Fruit fly (Drosophila melanogaster) whole organism, prepupa: ENCODE measurements around the gene CG9328.

Source experiments
- Blimp-1 ChIP-seq: fragments of 200-800 bp; sonication (Bioruptor generic); optimal IDR thresholded peaks from 3 replicates; lab custom pipeline; 2017; ENCODE audit warnings: missing biosample characterization, missing genetic modification characterization, mild to moderate bottlenecking, moderate library complexity, missing genetic modification reagents
- CG10631 ChIP-seq: fragments of 200-800 bp; sonication (Bioruptor generic); optimal IDR thresholded peaks from 2 replicates; lab custom pipeline; 2016; ENCODE audit warnings: missing biosample characterization, missing genetic modification characterization
- CG10669 ChIP-seq: fragments of 200-800 bp; sonication (Bioruptor generic); optimal IDR thresholded peaks from 3 replicates; lab custom pipeline; 2018; ENCODE audit warnings: missing biosample characterization, mild to moderate bottlenecking, missing genetic modification characterization, moderate library complexity
- CG11294 ChIP-seq: fragments of 200-800 bp; sonication (Bioruptor generic); IDR thresholded peaks from 2 replicates; pipeline ENCODE4 v1.3.6; 2022; ENCODE audit warnings: missing biosample characterization, missing genetic modification characterization
- CG11762 ChIP-seq: fragments of 200-800 bp; sonication (Bioruptor generic); optimal IDR thresholded peaks from 3 replicates; lab custom pipeline; 2016; ENCODE audit warnings: missing biosample characterization, missing genetic modification characterization; ENCODE audit not compliant: insufficient read depth
- CG11902 ChIP-seq: fragments of 200-800 bp; sonication (Bioruptor generic); optimal IDR thresholded peaks from 3 replicates; lab custom pipeline; 2016; ENCODE audit warnings: missing biosample characterization, missing genetic modification characterization
- CG15336 ChIP-seq: fragments of 200-800 bp; sonication (Bioruptor generic); IDR thresholded peaks from 2 replicates; pipeline ENCODE4 v1.3.6; 2022; ENCODE audit warnings: missing biosample characterization, missing genetic modification characterization
- CG1621 ChIP-seq: fragments of 200-800 bp; sonication (Bioruptor generic); optimal IDR thresholded peaks from 3 replicates; lab custom pipeline; 2018; ENCODE audit warnings: missing biosample characterization, mild to moderate bottlenecking, missing genetic modification characterization
- CG16779 ChIP-seq: fragments of 200-800 bp; sonication (Bioruptor generic); optimal IDR thresholded peaks from 3 replicates; lab custom pipeline; 2017; ENCODE audit warnings: missing biosample characterization, mild to moderate bottlenecking, missing genetic modification characterization
- CG3032 ChIP-seq: fragments of 200-800 bp; optimal IDR thresholded peaks from 2 replicates; lab custom pipeline; 2019; ENCODE audit warnings: missing biosample characterization, mild to moderate bottlenecking, missing genetic modification characterization, moderate library complexity
- CG31627 ChIP-seq: fragments of 200-800 bp; sonication (Bioruptor generic); optimal IDR thresholded peaks from 3 replicates; lab custom pipeline; 2016; ENCODE audit warnings: missing biosample characterization, missing genetic modification characterization
- CG32006 ChIP-seq: fragments of 200-800 bp; sonication (Bioruptor generic); optimal IDR thresholded peaks from 3 replicates; lab custom pipeline; 2017; ENCODE audit warnings: missing biosample characterization, mild to moderate bottlenecking, missing genetic modification characterization
- CG34406 ChIP-seq: fragments of 200-800 bp; sonication (Bioruptor generic); optimal IDR thresholded peaks from 3 replicates; lab custom pipeline; 2016; ENCODE audit warnings: missing biosample characterization, missing genetic modification characterization
- CG3919 ChIP-seq: fragments of 200-800 bp; sonication (Bioruptor generic); optimal IDR thresholded peaks from 3 replicates; lab custom pipeline; 2016; ENCODE audit warnings: missing biosample characterization, missing genetic modification characterization
- CG4318 ChIP-seq: fragments of 200-800 bp; sonication (Bioruptor generic); optimal IDR thresholded peaks from 3 replicates; lab custom pipeline; 2017; ENCODE audit warnings: missing biosample characterization, mild to moderate bottlenecking, missing genetic modification characterization
- CG6163 ChIP-seq: fragments of 200-800 bp; sonication (Bioruptor generic); IDR thresholded peaks from 3 replicates; pipeline ENCODE4 v1.3.6; 2022; ENCODE audit warnings: missing biosample characterization, missing genetic modification characterization
- CG6276 ChIP-seq: fragments of 200-800 bp; sonication (Bioruptor generic); optimal IDR thresholded peaks from 2 replicates; lab custom pipeline; 2017; ENCODE audit warnings: missing biosample characterization, mild to moderate bottlenecking, missing genetic modification characterization
- CG6792 ChIP-seq: fragments of 200-800 bp; sonication (Bioruptor generic); optimal IDR thresholded peaks from 3 replicates; lab custom pipeline; 2016; ENCODE audit warnings: missing biosample characterization, missing genetic modification characterization
- CG6854 ChIP-seq: fragments of 200-800 bp; sonication (Bioruptor generic); optimal IDR thresholded peaks from 2 replicates; lab custom pipeline; 2017; ENCODE audit warnings: missing biosample characterization, mild to moderate bottlenecking, missing genetic modification characterization
- CG7368 ChIP-seq: fragments of 200-800 bp; sonication (Bioruptor generic); optimal IDR thresholded peaks from 3 replicates; lab custom pipeline; 2016; ENCODE audit warnings: missing biosample characterization, missing genetic modification characterization
- CG8119 ChIP-seq: fragments of 200-800 bp; sonication (Bioruptor generic); IDR thresholded peaks from 3 replicates; pipeline ENCODE4 v1.3.6; 2022; ENCODE audit warnings: missing biosample characterization, missing genetic modification characterization
- CG8319 ChIP-seq: fragments of 200-800 bp; sonication (Bioruptor generic); optimal IDR thresholded peaks from 3 replicates; lab custom pipeline; 2016; ENCODE audit warnings: missing biosample characterization, missing genetic modification characterization
- CG8632 ChIP-seq: fragments of 200-800 bp; sonication (Bioruptor generic); optimal IDR thresholded peaks from 3 replicates; lab custom pipeline; 2016; ENCODE audit warnings: missing biosample characterization, missing genetic modification characterization
- CG9139 ChIP-seq: fragments of 200-800 bp; sonication (Bioruptor generic); optimal IDR thresholded peaks from 3 replicates; lab custom pipeline; 2017; ENCODE audit warnings: missing biosample characterization, mild to moderate bottlenecking, missing genetic modification characterization
- Eip75B ChIP-seq: fragments of 200-800 bp; sonication (Bioruptor generic); optimal IDR thresholded peaks from 3 replicates; lab custom pipeline; 2016; ENCODE audit warnings: missing biosample characterization, missing genetic modification characterization
- Eip78C ChIP-seq: fragments of 200-800 bp; sonication (Bioruptor generic); peaks from one replicate; lab custom pipeline; 2016; ENCODE audit warnings: missing biosample characterization, missing genetic modification characterization
- Eip93F ChIP-seq: fragments of 200-800 bp; sonication (Bioruptor generic); optimal IDR thresholded peaks from 2 replicates; lab custom pipeline; 2016; ENCODE audit warnings: missing biosample characterization, mild to moderate bottlenecking, missing genetic modification characterization
- Ets21C ChIP-seq: fragments of 200-800 bp; sonication (Bioruptor generic); optimal IDR thresholded peaks from 3 replicates; lab custom pipeline; 2016; ENCODE audit warnings: missing biosample characterization, missing genetic modification characterization
- Ets96B ChIP-seq: fragments of 200-800 bp; optimal IDR thresholded peaks from 2 replicates; lab custom pipeline; 2019; ENCODE audit warnings: missing biosample characterization, mild to moderate bottlenecking, missing genetic modification characterization, moderate library complexity
- Hr4 ChIP-seq: fragments of 200-800 bp; sonication (Bioruptor generic); optimal IDR thresholded peaks from 3 replicates; lab custom pipeline; 2016; ENCODE audit warnings: missing biosample characterization, missing genetic modification characterization
- Lpt ChIP-seq: fragments of 200-800 bp; sonication (Bioruptor generic); optimal IDR thresholded peaks from 3 replicates; lab custom pipeline; 2016; ENCODE audit warnings: missing biosample characterization, missing genetic modification characterization
- Met ChIP-seq: fragments of 200-800 bp; sonication (Bioruptor generic); optimal IDR thresholded peaks from 3 replicates; lab custom pipeline; 2016; ENCODE audit warnings: missing biosample characterization, missing genetic modification characterization
- OdsH ChIP-seq: fragments of 200-800 bp; sonication (Bioruptor generic); optimal IDR thresholded peaks from 3 replicates; lab custom pipeline; 2016; ENCODE audit warnings: missing biosample characterization, missing genetic modification characterization
- Smox ChIP-seq: fragments of 200-800 bp; sonication (Bioruptor generic); optimal IDR thresholded peaks from 3 replicates; lab custom pipeline; 2016; ENCODE audit warnings: missing biosample characterization, missing genetic modification characterization
- Sox14 ChIP-seq: fragments of 200-800 bp; sonication (Bioruptor generic); optimal IDR thresholded peaks from 3 replicates; lab custom pipeline; 2016; ENCODE audit warnings: missing biosample characterization, missing genetic modification characterization
- acj6 ChIP-seq: fragments of 200-800 bp; sonication (Bioruptor generic); optimal IDR thresholded peaks from 3 replicates; lab custom pipeline; 2016; ENCODE audit warnings: missing biosample characterization, missing genetic modification characterization
- cyc ChIP-seq: fragments of 200-800 bp; sonication (Bioruptor generic); optimal IDR thresholded peaks from 3 replicates; lab custom pipeline; 2016; ENCODE audit warnings: missing biosample characterization, missing genetic modification characterization
- dac ChIP-seq: fragments of 200-800 bp; sonication (Bioruptor generic); optimal IDR thresholded peaks from 2 replicates; lab custom pipeline; 2017; ENCODE audit warnings: missing biosample characterization, mild to moderate bottlenecking, missing genetic modification characterization
- dsx ChIP-seq: fragments of 200-800 bp; optimal IDR thresholded peaks from 3 replicates; lab custom pipeline; 2019; ENCODE audit warnings: missing biosample characterization, mild to moderate bottlenecking, missing genetic modification characterization, moderate library complexity; ENCODE audit not compliant: poor library complexity, severe bottlenecking
- esn ChIP-seq: fragments of 200-800 bp; sonication (Bioruptor generic); optimal IDR thresholded peaks from 2 replicates; lab custom pipeline; 2016; ENCODE audit warnings: missing biosample characterization, mild to moderate bottlenecking, missing genetic modification characterization, moderate library complexity
- fd59A ChIP-seq: fragments of 200-800 bp; sonication (Bioruptor generic); optimal IDR thresholded peaks from 2 replicates; lab custom pipeline; 2017; ENCODE audit warnings: missing biosample characterization, mild to moderate bottlenecking, missing genetic modification characterization, missing genetic modification reagents
- fd85E ChIP-seq: fragments of 200-800 bp; sonication (Bioruptor generic); optimal IDR thresholded peaks from 3 replicates; lab custom pipeline; 2016; ENCODE audit warnings: missing biosample characterization, missing genetic modification characterization
- fkh ChIP-seq: fragments of 200-800 bp; sonication (Bioruptor generic); optimal IDR thresholded peaks from 3 replicates; lab custom pipeline; 2017; ENCODE audit warnings: missing biosample characterization, mild to moderate bottlenecking, missing genetic modification characterization, moderate library complexity
- net ChIP-seq: fragments of 200-800 bp; sonication (Bioruptor generic); optimal IDR thresholded peaks from 3 replicates; lab custom pipeline; 2016; ENCODE audit warnings: missing biosample characterization, missing genetic modification characterization
- pdm3 ChIP-seq: fragments of 200-800 bp; sonication (Bioruptor generic); optimal IDR thresholded peaks from 3 replicates; lab custom pipeline; 2016; ENCODE audit warnings: missing biosample characterization, missing genetic modification characterization
- salr ChIP-seq, 2 experiments: fragments of 200-800 bp; sonication (Bioruptor generic); optimal IDR thresholded peaks; 3 replicates each; lab custom pipeline; 2016 to 2018; ENCODE audit warnings: missing biosample characterization in 2 of 2, missing genetic modification characterization in 2 of 2, mild to moderate bottlenecking in 1 of 2
- spab ChIP-seq: fragments of 200-800 bp; sonication (Bioruptor generic); optimal IDR thresholded peaks from 2 replicates; lab custom pipeline; 2017; ENCODE audit warnings: missing biosample characterization, mild to moderate bottlenecking, missing genetic modification characterization, missing genetic modification reagents
- ss ChIP-seq, 2 experiments: fragments of 200-800 bp; sonication (Bioruptor generic); optimal IDR thresholded peaks; 2 replicates in 1 of 2; 3 replicates in 1 of 2; lab custom pipeline; 2017 to 2018; ENCODE audit warnings: mild to moderate bottlenecking in 2 of 2, missing biosample characterization in 2 of 2, missing genetic modification characterization in 2 of 2, moderate library complexity in 1 of 2
- svp ChIP-seq: fragments of 200-800 bp; sonication (Bioruptor generic); peaks from one replicate; lab custom pipeline; 2016; ENCODE audit warnings: missing biosample characterization, missing genetic modification characterization
- vri ChIP-seq: fragments of 200-800 bp; sonication (Bioruptor generic); optimal IDR thresholded peaks from 3 replicates; lab custom pipeline; 2016; ENCODE audit warnings: missing biosample characterization, mild to moderate bottlenecking, missing genetic modification characterization

CG9328 gene

dm6 chr2L:20805624-20806339 lies 8.3 kb downstream of the CG9328 start:
- peak; percentile 62 for TF ChIP-seq CG31627
- peak; percentile 76 for TF ChIP-seq CG8119
- TF ChIP-seq dsx (GFP tag; lab: Kevin White, UChicago), result peak; percentile 51
- peak; percentile 73 for TF ChIP-seq OdsH (GFP tag; lab: Kevin White, UChicago)
- TF ChIP-seq CG1621 (tag; lab: Kevin White, UChicago), result peak; percentile 31
- TF ChIP-seq dac (GFP tag; lab: Kevin White, UChicago), result peak; percentile 40
- TF ChIP-seq pdm3 (GFP tag; lab: Kevin White, UChicago), result peak; percentile 68
- TF ChIP-seq CG6854 (GFP tag; lab: Kevin White, UChicago), result no peak
- peak; percentile 49 for TF ChIP-seq CG8632
- TF ChIP-seq salr (GFP tag; optimal IDR thresholded peaks at IDR 0.05; lab: Kevin White, UChicago), result peak; percentile 11 to 38
- peak; percentile 78 for TF ChIP-seq CG32006 (GFP tag; lab: Kevin White, UChicago)
- TF ChIP-seq CG8319 (GFP tag; lab: Kevin White, UChicago), result peak; percentile 63
- TF ChIP-seq Smox (GFP tag; lab: Kevin White, UChicago), result peak; percentile 73
- TF ChIP-seq CG16779, result peak; percentile 49
- TF ChIP-seq CG6163 (GFP tag; lab: Robert Waterston, UW), result peak; percentile 76
- TF ChIP-seq CG6792 (GFP tag; lab: Kevin White, UChicago), result peak; percentile 67
- TF ChIP-seq CG7368 (GFP tag; lab: Kevin White, UChicago), result no peak
- peak; percentile 62 for TF ChIP-seq cyc (GFP tag; lab: Kevin White, UChicago)
- peak; percentile 52 for TF ChIP-seq Eip93F (GFP tag; lab: Kevin White, UChicago)
- peak; percentile 72 for TF ChIP-seq Met (GFP tag; lab: Kevin White, UChicago)
- TF ChIP-seq CG10669, result peak; percentile 62
- TF ChIP-seq CG11762 (GFP tag; lab: Kevin White, UChicago), result peak; percentile 4
- peak; percentile 15 for TF ChIP-seq Ets21C
- TF ChIP-seq ss (GFP tag; optimal IDR thresholded peaks at IDR 0.05; lab: Kevin White, UChicago), result peak; percentile 17 to 56
- TF ChIP-seq Sox14, result peak; percentile 65
- peak; percentile 16 for TF ChIP-seq fd59A (GFP tag; lab: Kevin White, UChicago)
- TF ChIP-seq fkh (GFP tag; lab: Kevin White, UChicago), result peak; percentile 60
- TF ChIP-seq Eip75B (GFP tag; lab: Kevin White, UChicago), result peak; percentile 63
- TF ChIP-seq spab (GFP tag; lab: Kevin White, UChicago), result peak; percentile 26
- TF ChIP-seq acj6 (GFP tag; lab: Kevin White, UChicago), result peak; percentile 78
- TF ChIP-seq svp (GFP tag; lab: Kevin White, UChicago), result peak; percentile 91
- TF ChIP-seq CG3032 (tag; lab: Kevin White, UChicago), result peak; percentile 44
- peak; percentile 60 for TF ChIP-seq CG11902
- TF ChIP-seq vri (GFP tag; lab: Kevin White, UChicago), result peak; percentile 82
- 0 out of 2 replicates have a peak, but pooled peaks have one; percentile 38 for TF ChIP-seq CG11294 (GFP tag; lab: Robert Waterston, UW)
- TF ChIP-seq CG34406 (GFP tag; lab: Kevin White, UChicago), result peak; percentile 68
- TF ChIP-seq CG3919 (GFP tag; lab: Kevin White, UChicago), result peak; percentile 73
- TF ChIP-seq esn (GFP tag; lab: Kevin White, UChicago), result peak; percentile 81
- TF ChIP-seq fd85E, result no peak
- TF ChIP-seq Hr4, result peak; percentile 72
- peak; percentile 34 for TF ChIP-seq Blimp-1 (GFP tag; lab: Kevin White, UChicago)
- peak; percentile 49 for TF ChIP-seq Lpt (GFP tag; lab: Kevin White, UChicago)
- TF ChIP-seq CG10631 (GFP tag; lab: Kevin White, UChicago), result peak; percentile 69
- TF ChIP-seq CG9139 (GFP tag; lab: Kevin White, UChicago), result peak; percentile 12
- TF ChIP-seq CG6276 (GFP tag; lab: Kevin White, UChicago), result peak; percentile 65
- peak; percentile 88 for TF ChIP-seq Eip78C (GFP tag; lab: Kevin White, UChicago)
- TF ChIP-seq net (GFP tag; lab: Kevin White, UChicago), result peak; percentile 79
- peak; percentile 84 for TF ChIP-seq CG15336 (GFP tag; lab: Robert Waterston, UW)
- peak; percentile 49 for TF ChIP-seq Ets96B (tag; lab: Kevin White, UChicago)
- TF ChIP-seq CG4318 (GFP tag; lab: Kevin White, UChicago), result peak; percentile 38
